Worm (Caenorhabditis elegans): Measurements from ENCODE around the gene gst-29.

DNA sequence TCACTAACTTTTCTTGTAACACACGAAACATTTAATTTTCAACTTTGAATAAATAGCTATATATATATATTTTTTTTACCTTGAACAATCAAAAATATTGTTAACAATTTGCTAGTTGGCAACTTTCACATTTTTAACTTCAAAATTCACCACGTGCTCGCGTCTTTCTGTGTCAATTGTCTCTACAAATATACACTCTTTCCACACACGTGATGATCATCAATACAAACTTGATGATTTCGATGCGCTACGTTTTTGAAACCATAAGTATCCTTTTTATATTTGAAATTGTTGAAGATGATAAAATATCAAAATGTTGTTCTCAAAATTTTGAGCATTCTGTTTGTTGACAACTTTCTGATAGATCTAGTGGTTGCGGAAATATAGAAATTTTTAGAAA is 25.7 kb upstream of the gst-29 start:
- no peak for TF ChIP-seq hmbx-1 (tag; optimal IDR thresholded peaks at IDR 0.05)
- TF ChIP-seq aly-1 (tag; optimal IDR thresholded peaks at IDR 0.05) = no peak
- no peak for TF ChIP-seq pes-1 (GFP tag; IDR thresholded peaks at IDR 0.05)
- TF ChIP-seq ama-1 (optimal IDR thresholded peaks at IDR 0.05) = no peak
- no peak for TF ChIP-seq tbx-11 (GFP tag; IDR thresholded peaks at IDR 0.05)
- TF ChIP-seq hnd-1 (tag; optimal IDR thresholded peaks at IDR 0.05) = no peak
- no peak for TF ChIP-seq ceh-13 (GFP tag; optimal IDR thresholded peaks at IDR 0.05)
- TF ChIP-seq sea-1 (GFP tag; conservative IDR thresholded peaks at IDR 0.05) = no peak
- no peak for TF ChIP-seq tbx-37 (GFP tag; conservative IDR thresholded peaks at IDR 0.05)
- TF ChIP-seq F13C5.2 (tag; optimal IDR thresholded peaks at IDR 0.05) = no peak
- no peak for TF ChIP-seq tra-4 (tag; optimal IDR thresholded peaks at IDR 0.05)
- TF ChIP-seq ets-7 (tag; optimal IDR thresholded peaks at IDR 0.05) = no peak
- no peak for TF ChIP-seq hmg-4 (GFP tag; optimal IDR thresholded peaks at IDR 0.05)
